Worm (Caenorhabditis elegans): Measurements from ENCODE around the gene K10B3.5.

DNA sequence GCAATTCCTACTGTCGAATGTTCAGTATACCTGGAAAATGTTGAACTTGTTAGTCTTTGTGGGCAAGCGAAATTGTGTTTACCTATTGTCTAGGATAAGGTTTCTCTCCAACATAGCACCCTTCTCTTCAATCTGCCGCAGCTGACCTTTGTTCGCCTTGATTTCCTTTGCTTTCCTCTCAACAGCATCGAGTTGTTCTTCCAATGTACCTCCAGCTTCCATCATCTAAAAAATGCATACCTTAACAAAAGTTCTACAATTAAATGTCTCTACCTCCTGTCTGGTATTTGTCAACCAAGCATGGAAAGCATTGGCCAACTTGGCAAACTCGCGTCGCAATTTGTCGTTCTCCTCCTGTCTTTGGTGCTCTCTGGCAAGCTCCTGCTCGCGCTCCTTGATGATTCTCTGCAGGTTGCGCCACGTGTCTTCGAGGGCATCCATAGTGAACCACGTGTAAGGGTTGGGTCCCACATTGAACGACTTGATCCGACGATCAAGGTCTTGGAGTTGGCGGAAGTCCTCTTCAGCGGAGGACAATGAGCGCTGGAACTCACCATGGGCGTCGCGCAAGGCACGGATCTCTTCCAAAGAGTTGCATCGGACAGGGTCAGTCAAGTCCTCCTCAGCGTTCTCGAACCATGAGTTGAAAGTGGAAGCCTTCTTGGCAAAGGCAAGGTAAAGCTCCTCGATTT lies 12.5 kb upstream of the K10B3.5 start:
- TF ChIP-seq nhr-80 (tag; optimal IDR thresholded peaks at IDR 0.05) = no peak
- TF ChIP-seq snpc-4 (GFP tag; optimal IDR thresholded peaks at IDR 0.05) = no peak
- no peak for TF ChIP-seq snpc-4 (tag; optimal IDR thresholded peaks at IDR 0.05)
- TF ChIP-seq bed-1 (GFP tag; IDR thresholded peaks at IDR 0.05) = no peak
- no peak for TF ChIP-seq nhr-179 (tag; optimal IDR thresholded peaks at IDR 0.05)
- TF ChIP-seq aptf-2 (GFP tag; conservative IDR thresholded peaks at IDR 0.05) = no peak
- no peak for TF ChIP-seq snpc-3.4 (tag; optimal IDR thresholded peaks at IDR 0.05)
- TF ChIP-seq ceh-58 (GFP tag; IDR thresholded peaks at IDR 0.05) = no peak

Measured in whole organism, young adult.